Fruit fly (Drosophila melanogaster) whole organism, adult: ENCODE results near the gene lz.
A peak's percentile ranks its signal among the peaks of the same experiment; 100 is the strongest.

Experiments
- CG11617 ChIP-seq: fragments of 200-800 bp; sonication (Bioruptor generic); optimal IDR thresholded peaks from 2 replicates; lab custom pipeline; 2017; ENCODE audit warnings: mild to moderate bottlenecking, missing biosample characterization, missing genetic modification reagents, missing genetic modification characterization
- CG12768 ChIP-seq: fragments of 200-800 bp; sonication (Bioruptor generic); optimal IDR thresholded peaks from 2 replicates; lab custom pipeline; 2017; ENCODE audit warnings: missing biosample characterization, missing genetic modification characterization, mild to moderate bottlenecking, moderate library complexity, missing genetic modification reagents
- CG14711 ChIP-seq: fragments of 200-800 bp; sonication (Bioruptor generic); optimal IDR thresholded peaks from 2 replicates; lab custom pipeline; 2018; ENCODE audit warnings: missing biosample characterization, mild to moderate bottlenecking, missing genetic modification characterization, moderate library complexity
- CG1620 ChIP-seq: fragments of 200-800 bp; sonication (Bioruptor generic); optimal IDR thresholded peaks from 2 replicates; lab custom pipeline; 2016; ENCODE audit warnings: missing biosample characterization, missing genetic modification characterization
- CG33017 ChIP-seq: fragments of 200-800 bp; sonication (Bioruptor generic); optimal IDR thresholded peaks from 2 replicates; lab custom pipeline; 2018; ENCODE audit warnings: missing biosample characterization, mild to moderate bottlenecking, missing genetic modification characterization, moderate library complexity
- CG5204 ChIP-seq: fragments of 200-800 bp; sonication (Bioruptor generic); optimal IDR thresholded peaks from 2 replicates; lab custom pipeline; 2016; ENCODE audit warnings: missing biosample characterization, missing genetic modification characterization
- CG7045 ChIP-seq: fragments of 200-800 bp; sonication (Bioruptor generic); optimal IDR thresholded peaks from 2 replicates; lab custom pipeline; 2017; ENCODE audit warnings: missing biosample characterization, mild to moderate bottlenecking, missing genetic modification characterization
- CG7101 ChIP-seq: fragments of 200-800 bp; sonication (Bioruptor generic); optimal IDR thresholded peaks from 2 replicates; lab custom pipeline; 2018; ENCODE audit warnings: missing biosample characterization, mild to moderate bottlenecking, missing genetic modification characterization, moderate library complexity
- Clk ChIP-seq: fragments of 200-800 bp; sonication (Bioruptor generic); optimal IDR thresholded peaks from 2 replicates; lab custom pipeline; 2017; ENCODE audit warnings: missing biosample characterization, missing genetic modification characterization
- Crg-1 ChIP-seq: fragments of 200-800 bp; sonication (Bioruptor generic); optimal IDR thresholded peaks from 2 replicates; lab custom pipeline; 2016; ENCODE audit warnings: missing biosample characterization, missing genetic modification characterization
- Hr96 ChIP-seq: fragments of 200-800 bp; sonication (Bioruptor generic); optimal IDR thresholded peaks from 2 replicates; lab custom pipeline; 2016; ENCODE audit warnings: missing biosample characterization, missing genetic modification characterization
- Mnt ChIP-seq: fragments of 200-800 bp; sonication (Bioruptor generic); optimal IDR thresholded peaks from 2 replicates; lab custom pipeline; 2016; ENCODE audit warnings: missing biosample characterization, mild to moderate bottlenecking, missing genetic modification characterization
- bab1 ChIP-seq: fragments of 200-800 bp; sonication (Bioruptor generic); optimal IDR thresholded peaks from 3 replicates; lab custom pipeline; 2019; ENCODE audit warnings: missing biosample characterization, mild to moderate bottlenecking, missing genetic modification characterization, moderate library complexity
- cic ChIP-seq: fragments of 200-800 bp; sonication (Bioruptor generic); optimal IDR thresholded peaks from 2 replicates; lab custom pipeline; 2017; ENCODE audit warnings: missing biosample characterization, mild to moderate bottlenecking, missing genetic modification characterization, moderate library complexity
- cnc ChIP-seq, 2 experiments: fragments of >200 bp; optimal IDR thresholded peaks; 2 replicates each; lab custom pipeline; 2017
- ovo ChIP-seq: fragments of 200-800 bp; sonication (Bioruptor generic); optimal IDR thresholded peaks from 2 replicates; lab custom pipeline; 2016; ENCODE audit warnings: missing biosample characterization, missing genetic modification characterization
- pad ChIP-seq: fragments of 200-800 bp; sonication (Bioruptor generic); optimal IDR thresholded peaks from 3 replicates; lab custom pipeline; 2017; ENCODE audit warnings: missing biosample characterization, missing genetic modification characterization, mild to moderate bottlenecking, moderate library complexity, missing genetic modification reagents
- tj ChIP-seq: fragments of 200-800 bp; sonication (Bioruptor generic); optimal IDR thresholded peaks from 3 replicates; lab custom pipeline; 2017; ENCODE audit warnings: missing biosample characterization, mild to moderate bottlenecking, missing genetic modification characterization, moderate library complexity
- toe ChIP-seq: fragments of 200-800 bp; sonication (Bioruptor generic); optimal IDR thresholded peaks from 2 replicates; lab custom pipeline; 2016; ENCODE audit warnings: missing biosample characterization, missing genetic modification characterization

Gene lz

DNA sequence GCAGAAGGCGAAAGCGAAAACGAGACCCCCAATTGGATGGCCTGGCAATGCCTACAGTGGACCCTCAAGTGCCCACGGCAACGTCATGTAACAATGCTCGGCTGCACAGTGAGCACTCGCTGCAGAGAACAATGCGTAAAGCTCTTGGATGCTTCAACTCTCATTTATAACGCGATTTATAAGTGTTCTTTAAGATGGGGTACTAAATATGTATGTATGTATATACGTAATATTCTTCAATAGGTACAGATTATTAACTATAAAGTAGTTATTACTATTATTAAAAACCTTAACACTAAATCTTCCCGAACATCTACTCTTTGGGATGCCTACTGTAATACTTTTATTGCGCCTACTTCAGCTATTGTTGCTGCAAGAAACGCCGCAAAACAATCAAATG, 18.4 kb upstream of the lz start:
- TF ChIP-seq CG7045 = no peak
- TF ChIP-seq CG12768 (GFP tag; lab: Kevin White, UChicago) = no peak
- no peak for TF ChIP-seq toe (GFP tag; lab: Kevin White, UChicago)
- no peak for TF ChIP-seq Mnt
- no peak for TF ChIP-seq CG7101
- no peak for TF ChIP-seq Clk (GFP tag; lab: Kevin White, UChicago)

dm6 chrX:9267598-9267997, 16.9 kb upstream of the lz start, which contains the start of gene Erk7:
Gene Erk7 (minus strand): TSS chrX:9267698.
- TF ChIP-seq CG7045 = no peak
- TF ChIP-seq CG14711 (tag; lab: Kevin White, UChicago) = no peak
- no peak for TF ChIP-seq Clk (GFP tag; lab: Kevin White, UChicago)
- TF ChIP-seq bab1 = no peak
- no peak for TF ChIP-seq cnc (optimal IDR thresholded peaks at IDR 0.05; lab: Kevin White, UChicago)
- no peak for TF ChIP-seq toe (GFP tag; lab: Kevin White, UChicago)
- no peak for TF ChIP-seq Mnt
- no peak for TF ChIP-seq tj (GFP tag; lab: Kevin White, UChicago)
- no peak for TF ChIP-seq CG11617
- no peak for TF ChIP-seq cic (GFP tag; lab: Kevin White, UChicago)

DNA sequence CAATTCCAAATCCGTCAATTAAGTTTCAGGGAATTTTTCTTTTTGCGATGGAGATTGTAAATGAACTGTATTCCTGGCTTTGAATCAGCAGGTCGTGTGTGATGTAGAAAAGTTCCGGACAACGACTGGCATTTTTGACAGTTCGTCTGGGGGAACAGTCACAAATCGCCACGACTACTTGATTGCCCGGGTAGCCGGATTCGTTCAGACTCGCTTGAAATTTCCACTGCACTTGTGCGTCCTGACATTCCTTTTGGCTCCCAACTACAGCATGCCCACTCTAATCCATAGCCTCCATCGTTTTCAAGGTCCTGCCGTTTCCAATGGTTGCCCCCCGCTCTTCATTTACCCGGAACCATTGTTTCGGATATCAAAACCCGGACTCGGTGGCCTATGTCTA, 14.6 kb upstream of the lz start, which contains the start of gene CG17440:
CG17440 (minus strand) TSS at position 101 of the 400 bp plus-strand sequence.
- no peak for TF ChIP-seq CG33017 (tag; lab: Kevin White, UChicago)
- no peak for TF ChIP-seq Mnt
- no peak for TF ChIP-seq CG11617
- no peak for TF ChIP-seq CG14711 (tag; lab: Kevin White, UChicago)
- no peak for TF ChIP-seq bab1
- no peak for TF ChIP-seq CG1620 (GFP tag; lab: Kevin White, UChicago)

DNA sequence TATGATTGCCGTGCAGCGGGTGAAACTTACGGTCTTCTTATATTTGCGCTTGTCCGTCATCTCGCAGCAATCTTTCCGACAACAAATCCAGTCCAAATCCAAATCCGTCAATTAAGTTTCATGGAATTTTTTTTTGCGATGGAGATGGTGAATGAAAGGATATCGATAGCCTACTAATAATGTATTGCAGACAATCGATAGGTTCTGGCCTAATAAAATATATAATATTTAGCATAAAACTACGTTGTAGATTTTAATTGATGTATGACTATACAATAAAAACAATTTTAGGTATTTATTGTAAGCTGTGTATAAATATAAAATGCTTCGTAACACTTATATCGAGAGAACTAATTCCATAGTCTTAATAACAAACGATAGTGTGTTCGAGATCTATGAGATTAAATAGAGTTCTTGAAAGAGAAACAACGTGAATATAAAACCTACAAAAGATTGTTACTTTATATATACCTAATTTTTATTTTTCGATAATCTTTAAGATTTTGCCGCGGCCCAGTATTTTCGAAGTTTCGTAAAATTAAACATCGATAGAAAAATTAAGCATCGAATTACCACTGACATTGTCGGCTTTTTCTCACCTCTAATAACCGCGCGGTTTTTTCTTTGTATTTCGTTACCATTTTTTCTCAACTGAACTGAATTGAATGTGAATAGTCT, 11.5 kb upstream of the lz start, which contains the start of the genes Cfp1 and Aladin:
Cfp1 (minus strand) TSS at position 131 of the 678 bp plus-strand sequence.
Aladin (plus strand) TSS at position 584 of the 678 bp plus-strand sequence.
- TF ChIP-seq pad (GFP tag; lab: Kevin White, UChicago) = no peak
- no peak for TF ChIP-seq cnc (optimal IDR thresholded peaks at IDR 0.05; lab: Kevin White, UChicago)
- no peak for TF ChIP-seq ovo (GFP tag; lab: Kevin White, UChicago)
- no peak for TF ChIP-seq Mnt
- no peak for TF ChIP-seq CG12768 (GFP tag; lab: Kevin White, UChicago)
- no peak for TF ChIP-seq Crg-1 (GFP tag; lab: Kevin White, UChicago)
- no peak for TF ChIP-seq CG7101
- TF ChIP-seq CG5204 (GFP tag; lab: Kevin White, UChicago) = no peak
- no peak for TF ChIP-seq bab1
- TF ChIP-seq Hr96 = no peak
- TF ChIP-seq toe (GFP tag; lab: Kevin White, UChicago) = no peak
- no peak for TF ChIP-seq Clk (GFP tag; lab: Kevin White, UChicago)
- no peak for TF ChIP-seq CG33017 (tag; lab: Kevin White, UChicago)
- no peak for TF ChIP-seq CG1620 (GFP tag; lab: Kevin White, UChicago)
- no peak for TF ChIP-seq cic (GFP tag; lab: Kevin White, UChicago)
- no peak for TF ChIP-seq CG11617
- no peak for TF ChIP-seq CG14711 (tag; lab: Kevin White, UChicago)
- TF ChIP-seq CG7045 = no peak

- no peak for TF ChIP-seq CG33017 (tag; lab: Kevin White, UChicago)
- TF ChIP-seq pad (GFP tag; lab: Kevin White, UChicago) = peak; percentile 40
- no peak for TF ChIP-seq CG7101
These were observed 2.3 kb upstream of the lz start for dm6 chrX:9281998-9282644.

DNA sequence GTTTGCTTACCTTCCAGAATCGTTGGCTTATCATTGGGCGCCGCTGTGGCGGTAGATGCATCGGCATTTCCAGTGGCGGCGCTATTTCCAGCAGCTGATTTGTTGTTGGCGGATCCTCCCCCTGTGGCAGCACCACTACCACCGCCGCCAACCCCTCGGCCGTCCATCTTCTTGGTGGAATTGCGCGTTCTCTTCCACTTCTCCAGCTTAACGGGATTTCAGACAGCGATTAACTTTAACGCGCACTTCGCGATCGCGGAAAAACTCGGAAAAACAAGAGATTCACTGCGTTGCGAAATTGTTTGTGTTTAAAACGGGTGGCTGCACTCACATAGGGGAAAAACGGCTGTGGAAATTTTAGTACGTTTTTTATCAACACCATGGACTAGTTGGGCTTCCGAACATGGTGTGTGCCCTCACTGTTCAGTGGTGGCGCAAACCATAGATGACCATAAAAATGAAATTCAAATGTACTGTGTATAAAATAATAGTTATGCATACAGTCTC, 1.6 kb upstream of the lz start, which contains the start of gene c11.1:
c11.1 (minus strand) TSS at position 335 of the 507 bp plus-strand sequence.
- TF ChIP-seq CG7045 = no peak
- TF ChIP-seq ovo (GFP tag; lab: Kevin White, UChicago) = no peak
- TF ChIP-seq bab1 = peak; percentile 49
- peak; percentile 56 for TF ChIP-seq Mnt
- TF ChIP-seq tj (GFP tag; lab: Kevin White, UChicago) = peak; percentile 9

DNA sequence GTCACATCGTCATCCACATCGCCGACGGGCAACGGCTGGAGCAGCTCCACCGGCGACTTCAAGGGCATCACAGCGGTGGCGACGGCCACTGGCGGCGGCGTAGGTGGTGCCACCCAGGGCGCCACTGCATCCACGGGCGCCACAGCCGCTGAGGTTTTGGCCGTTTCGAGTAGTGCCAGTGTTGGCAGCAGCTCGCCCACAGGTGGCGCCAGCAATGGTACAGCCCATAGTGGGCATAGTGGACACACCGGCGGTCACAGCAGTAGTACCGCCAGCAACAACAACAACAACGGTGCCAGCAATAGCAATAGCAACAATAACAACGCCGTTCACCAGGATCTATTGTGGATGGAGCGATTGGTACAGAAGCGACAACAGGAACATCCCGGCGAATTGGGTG, 1.9 kb downstream of the lz start:
- no peak for TF ChIP-seq CG12768 (GFP tag; lab: Kevin White, UChicago)
- no peak for TF ChIP-seq Hr96
- no peak for TF ChIP-seq Clk (GFP tag; lab: Kevin White, UChicago)
- no peak for TF ChIP-seq CG5204 (GFP tag; lab: Kevin White, UChicago)
- TF ChIP-seq CG7045 = no peak
- no peak for TF ChIP-seq cic (GFP tag; lab: Kevin White, UChicago)
